Worm (Caenorhabditis elegans) whole organism, L1 larva: ENCODE data around the gene cld-9.

Experiments used
- ama-1 ChIP-seq: fragments of 150-350 bp; optimal IDR thresholded peaks from 2 replicates; lab custom pipeline; 2014
- efl-3 ChIP-seq: fragments of 200-800 bp; sonication (Bioruptor generic); optimal IDR thresholded peaks from 2 replicates; lab custom pipeline; 2018; ENCODE audit warnings: mild to moderate bottlenecking, missing genetic modification characterization, missing compliant biosample characterization
- elt-3 ChIP-seq, 6 experiments: fragments of 150-350 bp in 1 of 6; sonication (generic microtip); optimal IDR thresholded peaks; 2 replicates each; lab custom pipeline; 2017 to 2018; ENCODE audit warnings: missing biosample characterization in 6 of 6, missing genetic modification characterization in 6 of 6, inconsistent platforms in 1 of 6
- irx-1 ChIP-seq: sonication (generic microtip); optimal IDR thresholded peaks from 2 replicates; lab custom pipeline; 2016; ENCODE audit warnings: missing genetic modification characterization, missing compliant biosample characterization
- nhr-20 ChIP-seq: sonication (generic microtip); optimal IDR thresholded peaks from 2 replicates; lab custom pipeline; 2016; ENCODE audit warnings: mild to moderate bottlenecking, missing genetic modification characterization, missing compliant biosample characterization
- nhr-77 ChIP-seq: fragments of 150-350 bp; optimal IDR thresholded peaks from 2 replicates; lab custom pipeline; 2014; ENCODE audit warnings: missing biosample characterization, missing genetic modification characterization
- snpc-4 ChIP-seq: fragments of 150-350 bp; optimal IDR thresholded peaks from 2 replicates; lab custom pipeline; 2014; ENCODE audit warnings: missing biosample characterization, missing genetic modification characterization
- ztf-11 ChIP-seq, 2 experiments: sonication (generic microtip); optimal IDR thresholded peaks; 2 replicates each; lab custom pipeline; 2016 to 2017; ENCODE audit warnings: missing genetic modification characterization in 2 of 2, missing biosample characterization in 1 of 2, missing compliant biosample characterization in 1 of 2

- TF ChIP-seq nhr-20 (tag; lab: Kevin White, UChicago) (no peak), snpc-4 (no peak), irx-1 (tag; lab: Kevin White, UChicago) (no peak), ama-1 (lab: Kevin White, UChicago) (no peak), efl-3 (GFP tag; lab: Kevin White, UChicago) (no peak), elt-3 (tag; optimal IDR thresholded peaks at IDR 0.05; lab: Kevin White, UChicago) (no peak), ztf-11 (tag; optimal IDR thresholded peaks at IDR 0.05; lab: Kevin White, UChicago) (no peak), nhr-77 (tag; lab: Kevin White, UChicago) (no peak)
These were observed 47.5 kb upstream of the cld-9 start for ce11 chrV:13799190-13799589.
